Worm (Caenorhabditis elegans) whole organism, L2 larva: ENCODE data around the gene K07E3.2.

Source experiments
- C34F6.9 ChIP-seq: fragments of 150-350 bp; optimal IDR thresholded peaks from 2 replicates; lab custom pipeline; 2014; ENCODE audit warnings: missing biosample characterization, missing genetic modification characterization
- F13H6.1 ChIP-seq: sonication (generic microtip); optimal IDR thresholded peaks from 2 replicates; lab custom pipeline; 2016; ENCODE audit warnings: missing genetic modification characterization, missing compliant biosample characterization
- R02D3.7 ChIP-seq: fragments of 150-350 bp; optimal IDR thresholded peaks from 2 replicates; lab custom pipeline; 2014; ENCODE audit warnings: missing biosample characterization, missing genetic modification characterization
- aly-2 ChIP-seq: fragments of 150-350 bp; optimal IDR thresholded peaks from 2 replicates; lab custom pipeline; 2014; ENCODE audit warnings: missing biosample characterization, missing genetic modification characterization
- ama-1 ChIP-seq: fragments of 150-350 bp; optimal IDR thresholded peaks from 2 replicates; lab custom pipeline; 2018; ENCODE audit warnings: inconsistent platforms
- blmp-1 ChIP-seq: sonication (generic microtip); optimal IDR thresholded peaks from 2 replicates; lab custom pipeline; 2017; ENCODE audit warnings: missing genetic modification characterization, mild to moderate bottlenecking, missing compliant biosample characterization, antibody characterized with exemption, moderate library complexity; ENCODE audit not compliant: insufficient read depth
- ceh-16 ChIP-seq: fragments of 150-350 bp; optimal IDR thresholded peaks from 2 replicates; lab custom pipeline; 2014; ENCODE audit warnings: missing biosample characterization, missing genetic modification characterization
- ceh-82 ChIP-seq: fragments of 150-350 bp; optimal IDR thresholded peaks from 2 replicates; lab custom pipeline; 2014; ENCODE audit warnings: missing biosample characterization, missing genetic modification characterization
- crh-2 ChIP-seq: sonication (generic microtip); optimal IDR thresholded peaks from 2 replicates; lab custom pipeline; 2017; ENCODE audit warnings: missing biosample characterization, missing genetic modification characterization
- dmd-4 ChIP-seq: sonication (generic microtip); optimal IDR thresholded peaks from 2 replicates; lab custom pipeline; 2017; ENCODE audit warnings: missing biosample characterization, missing genetic modification characterization
- egl-27 ChIP-seq: sonication (generic microtip); optimal IDR thresholded peaks from 3 replicates; lab custom pipeline; 2017; ENCODE audit warnings: missing biosample characterization, missing genetic modification reagents, missing genetic modification characterization
- elt-1 ChIP-seq: fragments of 150-350 bp; optimal IDR thresholded peaks from 2 replicates; lab custom pipeline; 2014; ENCODE audit warnings: missing biosample characterization, missing genetic modification characterization
- elt-3 ChIP-seq: sonication (generic microtip); optimal IDR thresholded peaks from 2 replicates; lab custom pipeline; 2017; ENCODE audit warnings: missing biosample characterization, missing genetic modification characterization
- fos-1 ChIP-seq: fragments of 150-350 bp; optimal IDR thresholded peaks from 2 replicates; lab custom pipeline; 2014; ENCODE audit warnings: missing biosample characterization, missing genetic modification characterization
- gmeb-1 ChIP-seq: fragments of 150-350 bp; optimal IDR thresholded peaks from 2 replicates; lab custom pipeline; 2014; ENCODE audit warnings: missing biosample characterization, missing genetic modification characterization
- lin-11 ChIP-seq: fragments of 150-350 bp; sonication (generic microtip); optimal IDR thresholded peaks from 2 replicates; lab custom pipeline; 2014; ENCODE audit warnings: missing biosample characterization, missing genetic modification characterization, inconsistent platforms, mixed read lengths
- lin-13 ChIP-seq: fragments of 150-350 bp; optimal IDR thresholded peaks from 2 replicates; lab custom pipeline; 2014; ENCODE audit warnings: missing biosample characterization, missing genetic modification reagents, missing genetic modification characterization
- lin-39 ChIP-seq: fragments of 150-350 bp; optimal IDR thresholded peaks from 2 replicates; lab custom pipeline; 2014; ENCODE audit warnings: missing biosample characterization, missing genetic modification reagents, missing genetic modification characterization
- lsy-2 ChIP-seq, 2 experiments: fragments of 150-350 bp in 1 of 2; sonication (generic microtip) in 1 of 2; optimal IDR thresholded peaks; 2 replicates each; lab custom pipeline; 2014 to 2017; ENCODE audit warnings: missing biosample characterization in 2 of 2, missing genetic modification characterization in 2 of 2
- mab-5 ChIP-seq: fragments of 150-350 bp; optimal IDR thresholded peaks from 2 replicates; lab custom pipeline; 2014; ENCODE audit warnings: missing biosample characterization, missing genetic modification characterization
- mbf-1 ChIP-seq: sonication (generic microtip); optimal IDR thresholded peaks from 2 replicates; lab custom pipeline; 2017; ENCODE audit warnings: missing biosample characterization, missing genetic modification characterization
- mdl-1 ChIP-seq, 2 experiments: fragments of 150-350 bp in 1 of 2; sonication (generic microtip) in 1 of 2; optimal IDR thresholded peaks; 2 replicates each; lab custom pipeline; 2017; ENCODE audit warnings: missing biosample characterization in 2 of 2, missing genetic modification characterization in 2 of 2
- nhr-12 ChIP-seq: fragments of 150-350 bp; optimal IDR thresholded peaks from 2 replicates; lab custom pipeline; 2014; ENCODE audit warnings: missing biosample characterization, missing genetic modification characterization
- nhr-21 ChIP-seq: fragments of 150-350 bp; optimal IDR thresholded peaks from 2 replicates; lab custom pipeline; 2014; ENCODE audit warnings: missing biosample characterization, missing genetic modification characterization
- nhr-23 ChIP-seq: fragments of 150-350 bp; optimal IDR thresholded peaks from 2 replicates; lab custom pipeline; 2014; ENCODE audit warnings: missing biosample characterization, missing genetic modification reagents, missing genetic modification characterization
- nhr-237 ChIP-seq: fragments of 150-350 bp; optimal IDR thresholded peaks from 2 replicates; lab custom pipeline; 2014; ENCODE audit warnings: missing biosample characterization, missing genetic modification characterization
- nhr-6 ChIP-seq: fragments of 150-350 bp; optimal IDR thresholded peaks from 2 replicates; lab custom pipeline; 2014; ENCODE audit warnings: missing biosample characterization, missing genetic modification characterization
- nhr-77 ChIP-seq: fragments of 150-350 bp; optimal IDR thresholded peaks from 2 replicates; lab custom pipeline; 2014; ENCODE audit warnings: missing biosample characterization, missing genetic modification characterization
- peb-1 ChIP-seq: fragments of 150-350 bp; optimal IDR thresholded peaks from 2 replicates; lab custom pipeline; 2014; ENCODE audit warnings: missing biosample characterization, missing genetic modification characterization
- sem-4 ChIP-seq: fragments of 150-350 bp; optimal IDR thresholded peaks from 2 replicates; lab custom pipeline; 2014; ENCODE audit warnings: missing biosample characterization, missing genetic modification reagents, missing genetic modification characterization
- skn-1 ChIP-seq: sonication (generic microtip); optimal IDR thresholded peaks from 2 replicates; lab custom pipeline; 2017; ENCODE audit warnings: missing biosample characterization, missing genetic modification characterization
- sma-3 ChIP-seq: sonication (generic microtip); optimal IDR thresholded peaks from 2 replicates; lab custom pipeline; 2016; ENCODE audit warnings: missing genetic modification reagents, missing genetic modification characterization, missing compliant biosample characterization
- sma-9 ChIP-seq, 2 experiments: fragments of 150-350 bp in 1 of 2; sonication (generic microtip) in 1 of 2; optimal IDR thresholded peaks; 2 replicates each; lab custom pipeline; 2014 to 2016; ENCODE audit warnings: missing genetic modification characterization in 2 of 2, mild to moderate bottlenecking in 1 of 2, missing biosample characterization in 1 of 2, missing compliant biosample characterization in 1 of 2, missing genetic modification reagents in 1 of 2, moderate library complexity in 1 of 2
- snpc-4 ChIP-seq: fragments of 150-350 bp; optimal IDR thresholded peaks from 2 replicates; lab custom pipeline; 2014; ENCODE audit warnings: missing biosample characterization, missing genetic modification characterization
- unc-39 ChIP-seq: fragments of 150-350 bp; optimal IDR thresholded peaks from 2 replicates; lab custom pipeline; 2014; ENCODE audit warnings: missing biosample characterization, missing genetic modification characterization
- unc-55 ChIP-seq: fragments of 150-350 bp; sonication (generic microtip); optimal IDR thresholded peaks from 3 replicates; lab custom pipeline; 2014; ENCODE audit warnings: missing biosample characterization, missing genetic modification reagents, missing genetic modification characterization
- zag-1 ChIP-seq: fragments of 150-350 bp; optimal IDR thresholded peaks from 2 replicates; lab custom pipeline; 2014; ENCODE audit warnings: missing biosample characterization, missing genetic modification characterization
- ztf-1 ChIP-seq: fragments of 200-800 bp; sonication (Bioruptor generic); conservative IDR thresholded peaks from 2 replicates; pipeline ENCODE4 v1.3.6; 2022; ENCODE audit warnings: missing genetic modification characterization, missing compliant biosample characterization
- ztf-11 ChIP-seq: sonication (generic microtip); optimal IDR thresholded peaks from 2 replicates; lab custom pipeline; 2017; ENCODE audit warnings: missing biosample characterization, missing genetic modification characterization
- ztf-4 ChIP-seq: fragments of 150-350 bp; optimal IDR thresholded peaks from 2 replicates; lab custom pipeline; 2014; ENCODE audit warnings: missing biosample characterization, missing genetic modification characterization

Gene K07E3.2

ce11 chrX:8077748-8078147 is 26.4 kb upstream of the K07E3.2 start, which contains the start of gene C46F2.1:
TSS of gene C46F2.1 (plus strand) at chrX:8078048.
- no peak for TF ChIP-seq egl-27 (tag; lab: Kevin White, UChicago)
- no peak for TF ChIP-seq ztf-4 (tag; lab: Kevin White, UChicago)
- TF ChIP-seq elt-3 (tag; lab: Kevin White, UChicago), result no peak
- TF ChIP-seq lin-11, result no peak
- TF ChIP-seq, all 48 proteins: peak for 0

DNA sequence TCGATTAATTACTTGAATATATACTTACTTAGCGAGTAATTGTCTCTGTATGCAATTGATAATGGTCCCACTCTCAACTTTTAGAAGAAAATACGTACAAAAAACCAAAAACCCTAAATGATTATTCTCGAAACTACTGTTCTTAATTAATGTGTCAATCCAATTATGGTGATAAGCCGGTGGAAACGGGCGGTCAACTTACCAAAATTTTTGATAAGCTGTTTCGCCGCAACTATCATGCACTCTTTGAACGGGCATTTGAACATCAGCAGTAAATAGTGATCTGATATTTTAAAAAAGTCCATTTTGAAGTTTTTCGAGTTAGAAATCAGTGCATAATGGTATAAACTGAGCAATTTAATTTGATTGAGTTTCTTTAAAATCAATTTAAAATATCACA is 25.7 kb upstream of the K07E3.2 start:
- TF ChIP-seq lin-13 (no peak), fos-1 (tag; lab: Kevin White, UChicago) (peak; percentile 11), dmd-4 (tag; lab: Kevin White, UChicago) (no peak)

ce11 chrX:8078899-8079298 is 25.2 kb upstream of the K07E3.2 start:
- peak; percentile 35 for TF ChIP-seq fos-1 (tag; lab: Kevin White, UChicago)
- no peak for TF ChIP-seq ztf-1 (GFP tag; lab: Robert Waterston, UW)
- peak; percentile 6 for TF ChIP-seq crh-2 (tag; lab: Kevin White, UChicago)
- no peak for TF ChIP-seq unc-55 (GFP tag; lab: Kevin White, UChicago)
- no peak for TF ChIP-seq lin-39 (tag; lab: Kevin White, UChicago)

ce11 chrX:8082703-8083102 is 21.4 kb upstream of the K07E3.2 start:
- no peak for TF ChIP-seq lsy-2 (tag; optimal IDR thresholded peaks at IDR 0.05; lab: Kevin White, UChicago)
- no peak for TF ChIP-seq snpc-4 (tag; lab: Kevin White, UChicago)
- no peak for TF ChIP-seq ceh-82
- TF ChIP-seq egl-27 (tag; lab: Kevin White, UChicago), result no peak
- no peak for TF ChIP-seq R02D3.7 (tag; lab: Kevin White, UChicago)
- TF ChIP-seq fos-1 (tag; lab: Kevin White, UChicago), result no peak
- TF ChIP-seq ceh-16 (tag; lab: Kevin White, UChicago), result no peak
- TF ChIP-seq F13H6.1, result no peak
- TF ChIP-seq unc-55 (GFP tag; lab: Kevin White, UChicago), result no peak
- no peak for TF ChIP-seq blmp-1 (tag; lab: Kevin White, UChicago)
- no peak for TF ChIP-seq elt-1
- TF ChIP-seq aly-2 (tag; lab: Kevin White, UChicago), result no peak
- TF ChIP-seq ztf-4 (tag; lab: Kevin White, UChicago), result no peak
- TF ChIP-seq gmeb-1 (tag; lab: Kevin White, UChicago), result no peak
- TF ChIP-seq nhr-6 (tag; lab: Kevin White, UChicago), result no peak
- TF ChIP-seq nhr-237 (tag; lab: Kevin White, UChicago), result no peak
- TF ChIP-seq, all 48 proteins: peak for 0

ce11 chrX:8083330-8083729 is 20.8 kb upstream of the K07E3.2 start:
- TF ChIP-seq elt-1 (no peak), ceh-82 (no peak), elt-3 (tag; lab: Kevin White, UChicago) (no peak), C34F6.9 (tag; lab: Kevin White, UChicago) (no peak), ceh-16 (tag; lab: Kevin White, UChicago) (no peak), mbf-1 (tag; lab: Kevin White, UChicago) (no peak), peb-1 (tag; lab: Kevin White, UChicago) (no peak), snpc-4 (tag; lab: Kevin White, UChicago) (no peak), unc-39 (tag; lab: Kevin White, UChicago) (no peak), sem-4 (no peak), sma-3 (GFP tag; lab: Kevin White, UChicago) (no peak)

ce11 chrX:8083919-8084318 is 20.2 kb upstream of the K07E3.2 start, which contains the start of gene K07E3.4:
TSS of gene K07E3.4 (minus strand) at chrX:8084018.
- no peak for TF ChIP-seq unc-39 (tag; lab: Kevin White, UChicago)
- no peak for TF ChIP-seq nhr-12 (tag; lab: Kevin White, UChicago)
- TF ChIP-seq peb-1 (tag; lab: Kevin White, UChicago), result no peak
- TF ChIP-seq snpc-4 (tag; lab: Kevin White, UChicago), result no peak
- TF ChIP-seq egl-27 (tag; lab: Kevin White, UChicago), result no peak
- TF ChIP-seq unc-55 (GFP tag; lab: Kevin White, UChicago), result no peak
- peak; percentile 65 for TF ChIP-seq gmeb-1 (tag; lab: Kevin White, UChicago)
- no peak for TF ChIP-seq elt-1
- TF ChIP-seq nhr-237 (tag; lab: Kevin White, UChicago), result no peak
- TF ChIP-seq skn-1 (tag; lab: Kevin White, UChicago), result no peak
- peak; percentile 13 for TF ChIP-seq C34F6.9 (tag; lab: Kevin White, UChicago)
- no peak for TF ChIP-seq nhr-77 (tag; lab: Kevin White, UChicago)
- peak; percentile 75 for TF ChIP-seq fos-1 (tag; lab: Kevin White, UChicago)
- peak; percentile 74 for TF ChIP-seq ceh-16 (tag; lab: Kevin White, UChicago)
- peak; percentile 5 for TF ChIP-seq lin-11
- TF ChIP-seq lin-39 (tag; lab: Kevin White, UChicago), result no peak
- TF ChIP-seq sem-4, result no peak
- TF ChIP-seq mdl-1 (tag; optimal IDR thresholded peaks at IDR 0.05; lab: Kevin White, UChicago), result peak; percentile 59 to 90
- TF ChIP-seq ama-1, result peak; percentile 40
- no peak for TF ChIP-seq zag-1 (tag; lab: Kevin White, UChicago)
- TF ChIP-seq crh-2 (tag; lab: Kevin White, UChicago), result peak; percentile 75
- peak; percentile 90 for TF ChIP-seq sma-9 (GFP tag; optimal IDR thresholded peaks at IDR 0.05; lab: Kevin White, UChicago)
- TF ChIP-seq sma-9 (tag; optimal IDR thresholded peaks at IDR 0.05; lab: Kevin White, UChicago), result no peak
- peak; percentile 55 for TF ChIP-seq nhr-6 (tag; lab: Kevin White, UChicago)
- peak; percentile 78 for TF ChIP-seq nhr-21
- TF ChIP-seq mab-5, result no peak
- no peak for TF ChIP-seq ztf-11
- TF ChIP-seq nhr-23 (tag; lab: Kevin White, UChicago), result no peak
- TF ChIP-seq ceh-82, result no peak
